Fruit fly (Drosophila melanogaster): ENCODE measurements around the gene Nhe2.

Nhe2 gene

DNA sequence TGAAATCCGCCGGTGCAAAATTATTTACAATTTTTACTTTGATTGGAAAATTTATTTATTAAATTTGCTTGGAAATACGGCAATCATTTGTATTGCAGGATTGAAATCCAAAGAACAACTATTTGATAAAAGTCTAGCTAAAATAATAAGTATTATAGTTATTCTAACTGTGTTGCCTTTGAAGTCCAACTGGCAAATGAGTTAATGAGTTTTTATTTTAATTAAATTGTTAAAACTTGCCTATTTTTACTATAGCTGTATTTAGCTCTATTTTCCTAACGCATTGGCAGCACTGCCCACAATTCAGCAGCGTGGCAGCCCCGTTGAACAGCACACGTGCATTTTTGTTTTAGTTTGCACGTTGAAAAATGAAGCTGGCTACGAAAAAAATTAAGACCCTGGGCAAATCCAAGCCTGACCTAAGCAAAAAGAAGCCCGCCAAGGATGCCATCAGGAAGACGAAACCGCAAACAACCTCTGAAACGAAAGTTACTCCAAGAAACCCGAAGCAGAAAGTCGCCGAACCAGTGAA is 59.0 kb downstream of the Nhe2 start, which contains the start of gene Noc2 (continued):
- TF ChIP-seq CG32767 (GFP tag; IDR thresholded peaks at IDR 0.05) (peak; percentile 9; the same call in 1 of the 2 replicates), H15 (GFP tag; IDR thresholded peaks at IDR 0.05) (peak; percentile 62; the same call in 2 of the 3 replicates), Eip74EF (GFP tag; optimal IDR thresholded peaks at IDR 0.05) (no peak), Trl (optimal IDR thresholded peaks at IDR 0.05) (no peak), Trl (GFP tag; optimal IDR thresholded peaks at IDR 0.05) (peak; percentile 2), chif (GFP tag; optimal IDR thresholded peaks at IDR 0.05) (peak in 1 of 2 experiments; percentile 17), CG6272 (GFP tag; IDR thresholded peaks at IDR 0.05) (peak; percentile 48), Hmx (GFP tag; optimal IDR thresholded peaks at IDR 0.05) (no peak), CG7745 (tag; optimal IDR thresholded peaks at IDR 0.05) (no peak), CG9609 (GFP tag; optimal IDR thresholded peaks at IDR 0.05) (no peak), Bdp1 (GFP tag; optimal IDR thresholded peaks at IDR 0.05) (peak; percentile 25), bab2 (GFP tag; optimal IDR thresholded peaks at IDR 0.05) (no peak), CG12659 (GFP tag; optimal IDR thresholded peaks at IDR 0.05) (no peak), Hr78 (GFP tag; optimal IDR thresholded peaks at IDR 0.05) (no peak), Meics (GFP tag; optimal IDR thresholded peaks at IDR 0.05) (peak; percentile 64), Doc3 (GFP tag; IDR thresholded peaks at IDR 0.05; ENCODE audit: partially characterized antibody) (no peak), chinmo (GFP tag; IDR thresholded peaks at IDR 0.05; ENCODE audit: partially characterized antibody) (no peak), fd96Cb (tag; optimal IDR thresholded peaks at IDR 0.05) (peak; percentile 48), vvl (GFP tag; IDR thresholded peaks at IDR 0.05) (peak; percentile 20; the same call in 1 of the 2 replicates), zen2 (GFP tag; IDR thresholded peaks at IDR 0.05; ENCODE audit: partially characterized antibody) (no peak), NFAT (GFP tag; IDR thresholded peaks at IDR 0.05) (peak; percentile 44; the same call in 1 of the 2 replicates), Sry-δ (GFP tag; optimal IDR thresholded peaks at IDR 0.05) (peak; percentile 0), dmrt11E (tag; optimal IDR thresholded peaks at IDR 0.05) (peak; percentile 36), CG15011 (GFP tag; optimal IDR thresholded peaks at IDR 0.05) (no peak), fd3F (GFP tag; optimal IDR thresholded peaks at IDR 0.05) (peak; percentile 29), jumu (GFP tag; optimal IDR thresholded peaks at IDR 0.05) (peak; percentile 1), CG8089 (GFP tag; optimal IDR thresholded peaks at IDR 0.05) (no peak), E2f2 (GFP tag; IDR thresholded peaks at IDR 0.05) (peak; percentile 41; the same call in 1 of the 2 replicates), CG13123 (GFP tag; optimal IDR thresholded peaks at IDR 0.05) (no peak), CG18476 (GFP tag; optimal IDR thresholded peaks at IDR 0.05) (no peak), stc (GFP tag; IDR thresholded peaks at IDR 0.05) (no peak), Dbx (GFP tag; IDR thresholded peaks at IDR 0.05) (0 out of 3 replicates have a peak, but pooled peaks have one; percentile 44), CG13894 (tag; optimal IDR thresholded peaks at IDR 0.05) (no peak), Xrp1 (GFP tag; IDR thresholded peaks at IDR 0.05) (peak; percentile 45; the same call in 1 of the 2 replicates), Spps (tag; optimal IDR thresholded peaks at IDR 0.05) (no peak), CG17328 (GFP tag; IDR thresholded peaks at IDR 0.05) (0 out of 2 replicates have a peak, but pooled peaks have one; percentile 24), Camta (GFP tag; optimal IDR thresholded peaks at IDR 0.05) (peak; percentile 42), NC2α (GFP tag; optimal IDR thresholded peaks at IDR 0.05) (no peak), repo (GFP tag; optimal IDR thresholded peaks at IDR 0.05) (no peak), Hr39 (optimal IDR thresholded peaks at IDR 0.05) (no peak), Blimp-1 (GFP tag; optimal IDR thresholded peaks at IDR 0.05) (peak; percentile 32)

dm6 chr2L:21166422-21166821 is 62.1 kb downstream of the Nhe2 start:
- TF ChIP-seq Sry-β (GFP tag; optimal IDR thresholded peaks at IDR 0.05) (peak; percentile 79), CG4424 (GFP tag; optimal IDR thresholded peaks at IDR 0.05) (no peak), Ada2b (GFP tag; IDR thresholded peaks at IDR 0.05) (0 out of 2 replicates have a peak, but pooled peaks have one; percentile 7), B-H2 (GFP tag; optimal IDR thresholded peaks at IDR 0.05) (peak; percentile 15), Hr51 (GFP tag; optimal IDR thresholded peaks at IDR 0.05) (no peak), CG1832 (GFP tag; optimal IDR thresholded peaks at IDR 0.05) (no peak), Myb (GFP tag; optimal IDR thresholded peaks at IDR 0.05) (peak; percentile 87), CG2120 (GFP tag; optimal IDR thresholded peaks at IDR 0.05) (peak; percentile 8), Ets65A (GFP tag) (peak; percentile 46), CG15514 (GFP tag; optimal IDR thresholded peaks at IDR 0.05) (peak; percentile 55), grau (tag; optimal IDR thresholded peaks at IDR 0.05) (peak; percentile 3), row (GFP tag; IDR thresholded peaks at IDR 0.05) (peak; percentile 33; the same call in 1 of the 3 replicates)

Data from whole organism, embryonic.